Worm (Caenorhabditis elegans) whole organism, L1 larva: Measurements from ENCODE around the gene set-27.

Experiments used
- ama-1 ChIP-seq: fragments of 150-350 bp; optimal IDR thresholded peaks from 2 replicates; lab custom pipeline; 2014
- ceh-82 ChIP-seq, 3 experiments: fragments of 150-350 bp in 1 of 3; sonication (generic microtip) in 2 of 3; optimal IDR thresholded peaks; 2 replicates each; lab custom pipeline; 2014 to 2017; ENCODE audit warnings: missing biosample characterization in 3 of 3, missing genetic modification characterization in 3 of 3
- nhr-12 ChIP-seq: sonication (generic microtip); optimal IDR thresholded peaks from 2 replicates; lab custom pipeline; 2017; ENCODE audit warnings: missing biosample characterization, missing genetic modification characterization
- nhr-19 ChIP-seq: fragments of 200-800 bp; sonication (Bioruptor generic); conservative IDR thresholded peaks from 2 replicates; pipeline ENCODE4 v1.3.6; 2022; ENCODE audit warnings: missing genetic modification characterization, missing compliant biosample characterization
- nhr-76 ChIP-seq: sonication (generic microtip); optimal IDR thresholded peaks from 2 replicates; lab custom pipeline; 2017; ENCODE audit warnings: missing biosample characterization, missing genetic modification characterization

- TF ChIP-seq nhr-12 (tag; lab: Kevin White, UChicago) (no peak), nhr-76 (no peak), ceh-82 (tag; optimal IDR thresholded peaks at IDR 0.05; lab: Kevin White, UChicago) (no peak), nhr-19 (GFP tag; lab: Robert Waterston, UW) (no peak), ama-1 (no peak)
Observed at ce11 chrIII:2686663-2687062, 14.1 kb upstream of the set-27 start.
